Worm (Caenorhabditis elegans) whole organism, L4 larva: Measurements from ENCODE around the gene F58F12.2.

Source experiments
- F10B5.3 ChIP-seq: sonication (generic microtip); optimal IDR thresholded peaks from 2 replicates; lab custom pipeline; 2016; ENCODE audit warnings: mild to moderate bottlenecking, missing genetic modification characterization, missing compliant biosample characterization
- F26F4.8 ChIP-seq: fragments of 200-800 bp; sonication (Bioruptor generic); conservative IDR thresholded peaks from 2 replicates; pipeline ENCODE4 v1.3.6; 2022; ENCODE audit warnings: missing genetic modification characterization, missing compliant biosample characterization
- F37D6.2 ChIP-seq: sonication (generic microtip); optimal IDR thresholded peaks from 2 replicates; lab custom pipeline; 2016; ENCODE audit warnings: mild to moderate bottlenecking, missing genetic modification characterization, missing compliant biosample characterization
- F49E8.2 ChIP-seq: sonication (generic microtip); optimal IDR thresholded peaks from 2 replicates; lab custom pipeline; 2016; ENCODE audit warnings: missing compliant biosample characterization, mild to moderate bottlenecking, missing genetic modification characterization, borderline replicate concordance
- R02D3.7 ChIP-seq: fragments of 150-350 bp; sonication (generic microtip); optimal IDR thresholded peaks from 3 replicates; lab custom pipeline; 2014; ENCODE audit warnings: missing biosample characterization, missing genetic modification characterization
- T20F7.1 ChIP-seq: fragments of 200-800 bp; sonication (Bioruptor generic); optimal IDR thresholded peaks from 2 replicates; lab custom pipeline; 2018; ENCODE audit warnings: mild to moderate bottlenecking, missing genetic modification characterization, missing compliant biosample characterization
- Y48G9A.11 ChIP-seq: fragments of 200-800 bp; sonication (Bioruptor generic); IDR thresholded peaks from 2 replicates; pipeline ENCODE4 v1.3.6; 2022; ENCODE audit warnings: missing genetic modification reagents, missing genetic modification characterization, missing compliant biosample characterization
- Y5F2A.4 ChIP-seq: fragments of 200-800 bp; sonication (Bioruptor generic); optimal IDR thresholded peaks from 2 replicates; lab custom pipeline; 2018; ENCODE audit warnings: mild to moderate bottlenecking, missing genetic modification characterization, missing compliant biosample characterization
- Y75B8A.6 ChIP-seq: fragments of 200-800 bp; sonication (Bioruptor generic); IDR thresholded peaks from 2 replicates; pipeline ENCODE4 v1.3.6; 2022; ENCODE audit warnings: missing genetic modification reagents, missing genetic modification characterization, missing compliant biosample characterization
- ZK337.2 ChIP-seq: fragments of 200-800 bp; sonication (Bioruptor generic); IDR thresholded peaks from 2 replicates; pipeline ENCODE4 v1.3.6; 2022; ENCODE audit warnings: missing genetic modification reagents, missing genetic modification characterization, missing compliant biosample characterization
- ama-1 ChIP-seq: fragments of 150-350 bp; optimal IDR thresholded peaks from 2 replicates; lab custom pipeline; 2014; ENCODE audit warnings: inconsistent platforms, mixed read lengths
- ceh-20 ChIP-seq: fragments of 200-800 bp; sonication (Bioruptor generic); IDR thresholded peaks from 2 replicates; pipeline ENCODE4 v1.3.6; 2022; ENCODE audit warnings: missing genetic modification reagents, missing genetic modification characterization, missing compliant biosample characterization
- ces-1 ChIP-seq: fragments of 150-350 bp; sonication (generic microtip); optimal IDR thresholded peaks from 4 replicates; lab custom pipeline; 2014; ENCODE audit warnings: missing biosample characterization, missing genetic modification reagents, missing genetic modification characterization
- cey-2 ChIP-seq: sonication (generic microtip); optimal IDR thresholded peaks from 3 replicates; lab custom pipeline; 2017; ENCODE audit warnings: missing genetic modification characterization, mild to moderate bottlenecking, missing compliant biosample characterization, antibody characterized with exemption, borderline replicate concordance; ENCODE audit not compliant: insufficient read depth
- ctbp-1 ChIP-seq: fragments of 200-800 bp; sonication (Bioruptor generic); IDR thresholded peaks from 2 replicates; pipeline ENCODE4 v1.3.6; 2022; ENCODE audit warnings: missing genetic modification reagents, missing genetic modification characterization, missing compliant biosample characterization
- daf-16 ChIP-seq, 3 experiments: sonication (generic microtip); optimal IDR thresholded peaks; 2 replicates each; lab custom pipeline; 2016 to 2017; ENCODE audit warnings: missing genetic modification characterization in 3 of 3, missing genetic modification reagents in 3 of 3, mild to moderate bottlenecking in 2 of 3, missing compliant biosample characterization in 2 of 3, missing biosample characterization in 1 of 3, moderate library complexity in 1 of 3
- daf-8 ChIP-seq: fragments of 200-800 bp; sonication (Bioruptor generic); IDR thresholded peaks from 2 replicates; pipeline ENCODE4 v1.3.6; 2022; ENCODE audit warnings: missing genetic modification characterization, missing compliant biosample characterization
- dmd-6 ChIP-seq: fragments of 200-800 bp; sonication (Bioruptor generic); IDR thresholded peaks from 2 replicates; pipeline ENCODE4 v1.3.6; 2022; ENCODE audit warnings: missing genetic modification reagents, missing genetic modification characterization, missing compliant biosample characterization
- egl-43 ChIP-seq: fragments of 200-800 bp; sonication (Bioruptor generic); IDR thresholded peaks from 2 replicates; pipeline ENCODE4 v1.3.6; 2022; ENCODE audit warnings: missing genetic modification reagents, missing genetic modification characterization, missing compliant biosample characterization
- fos-1 ChIP-seq: fragments of 150-350 bp; optimal IDR thresholded peaks from 2 replicates; lab custom pipeline; 2014; ENCODE audit warnings: missing biosample characterization, missing genetic modification characterization
- gei-8 ChIP-seq: fragments of 200-800 bp; sonication (Bioruptor generic); optimal IDR thresholded peaks from 2 replicates; lab custom pipeline; 2018; ENCODE audit warnings: mild to moderate bottlenecking, missing genetic modification characterization, missing compliant biosample characterization
- hif-1 ChIP-seq, 2 experiments: sonication (generic microtip); optimal IDR thresholded peaks; 2 replicates each; lab custom pipeline; 2016 to 2017; ENCODE audit warnings: missing compliant biosample characterization in 2 of 2, missing genetic modification characterization in 2 of 2, missing genetic modification reagents in 2 of 2, missing genotype in 2 of 2, mild to moderate bottlenecking in 1 of 2
- hlh-30 ChIP-seq: sonication (generic microtip); optimal IDR thresholded peaks from 2 replicates; lab custom pipeline; 2017; ENCODE audit warnings: antibody characterized with exemption, mild to moderate bottlenecking, missing genetic modification characterization, missing compliant biosample characterization; ENCODE audit not compliant: insufficient read depth
- lim-7 ChIP-seq: fragments of 200-800 bp; sonication (Bioruptor generic); IDR thresholded peaks from 2 replicates; pipeline ENCODE4 v1.3.6; 2022; ENCODE audit warnings: missing genetic modification characterization, missing compliant biosample characterization
- lin-13 ChIP-seq: fragments of 150-350 bp; optimal IDR thresholded peaks from 2 replicates; lab custom pipeline; 2014; ENCODE audit warnings: missing biosample characterization, missing genetic modification reagents, missing genetic modification characterization
- lin-38 ChIP-seq: fragments of 200-800 bp; sonication (Bioruptor generic); IDR thresholded peaks from 2 replicates; pipeline ENCODE4 v1.3.6; 2022; ENCODE audit warnings: missing genetic modification reagents, missing genetic modification characterization, missing compliant biosample characterization
- lir-3 ChIP-seq: sonication (generic microtip); optimal IDR thresholded peaks from 2 replicates; lab custom pipeline; 2016; ENCODE audit warnings: mild to moderate bottlenecking, missing genetic modification characterization, missing compliant biosample characterization
- lsy-2 ChIP-seq, 2 experiments: fragments of 150-350 bp in 1 of 2; sonication (generic microtip) in 1 of 2; optimal IDR thresholded peaks; 2 replicates each; lab custom pipeline; 2014 to 2017; ENCODE audit warnings: missing biosample characterization in 2 of 2, missing genetic modification characterization in 2 of 2
- madf-9 ChIP-seq: fragments of 200-800 bp; sonication (Bioruptor generic); conservative IDR thresholded peaks from 2 replicates; pipeline ENCODE4 v1.3.6; 2022; ENCODE audit warnings: missing genetic modification reagents, missing genetic modification characterization, missing compliant biosample characterization
- mes-2 ChIP-seq: sonication (generic microtip); optimal IDR thresholded peaks from 2 replicates; lab custom pipeline; 2016; ENCODE audit warnings: missing genotype, mild to moderate bottlenecking, missing genetic modification characterization, missing compliant biosample characterization; ENCODE audit not compliant: poor library complexity, severe bottlenecking
- mxl-2 ChIP-seq: fragments of 200-800 bp; sonication (Bioruptor generic); conservative IDR thresholded peaks from 2 replicates; pipeline ENCODE4 v1.3.6; 2022; ENCODE audit warnings: missing genetic modification reagents, missing genetic modification characterization, missing compliant biosample characterization
- mxl-3 ChIP-seq: fragments of 200-800 bp; sonication (Bioruptor generic); optimal IDR thresholded peaks from 2 replicates; lab custom pipeline; 2018; ENCODE audit warnings: mild to moderate bottlenecking, missing genetic modification characterization, missing compliant biosample characterization
- nhr-102 ChIP-seq: sonication (generic microtip); optimal IDR thresholded peaks from 2 replicates; lab custom pipeline; 2016; ENCODE audit warnings: mild to moderate bottlenecking, missing genetic modification characterization, moderate library complexity, missing compliant biosample characterization
- nhr-11 ChIP-seq: fragments of 150-350 bp; optimal IDR thresholded peaks from 2 replicates; lab custom pipeline; 2014; ENCODE audit warnings: missing biosample characterization, missing genetic modification characterization
- nhr-111 ChIP-seq: fragments of 200-800 bp; sonication (Bioruptor generic); optimal IDR thresholded peaks from 2 replicates; lab custom pipeline; 2018; ENCODE audit warnings: mild to moderate bottlenecking, missing genetic modification characterization, missing compliant biosample characterization
- nhr-237 ChIP-seq: sonication (generic microtip); optimal IDR thresholded peaks from 2 replicates; lab custom pipeline; 2017; ENCODE audit warnings: missing biosample characterization, missing genetic modification characterization
- nhr-25 ChIP-seq: sonication (generic microtip); optimal IDR thresholded peaks from 2 replicates; lab custom pipeline; 2017; ENCODE audit warnings: missing genetic modification characterization, mild to moderate bottlenecking, missing compliant biosample characterization, antibody characterized with exemption, moderate library complexity, borderline replicate concordance; ENCODE audit not compliant: insufficient read depth
- nhr-76 ChIP-seq: fragments of 150-350 bp; optimal IDR thresholded peaks from 2 replicates; lab custom pipeline; 2014; ENCODE audit warnings: missing biosample characterization, missing genetic modification characterization
- nhr-77 ChIP-seq: fragments of 150-350 bp; optimal IDR thresholded peaks from 2 replicates; lab custom pipeline; 2014; ENCODE audit warnings: missing biosample characterization, missing genetic modification characterization
- pha-4 ChIP-seq, 2 experiments: fragments of 150-350 bp in 1 of 2; fragments of 200-800 bp in 1 of 2; sonication (Bioruptor generic) in 1 of 2; IDR thresholded peaks in 1 of 2; optimal IDR thresholded peaks in 1 of 2; 2 replicates each; pipeline versions ENCODE4 v1.3.6 to Lab custom; 2014 to 2022; ENCODE audit warnings: missing genetic modification characterization in 2 of 2, missing genetic modification reagents in 2 of 2, missing biosample characterization in 1 of 2, missing compliant biosample characterization in 1 of 2
- php-3 ChIP-seq: fragments of 200-800 bp; sonication (Bioruptor generic); IDR thresholded peaks from 2 replicates; pipeline ENCODE4 v1.3.6; 2022; ENCODE audit warnings: missing genetic modification reagents, missing genetic modification characterization, missing compliant biosample characterization
- set-16 ChIP-seq: fragments of 200-800 bp; sonication (Bioruptor generic); IDR thresholded peaks from 2 replicates; pipeline ENCODE4 v1.3.6; 2022; ENCODE audit warnings: missing genetic modification reagents, missing genetic modification characterization, missing compliant biosample characterization
- skn-1 ChIP-seq: fragments of 150-350 bp; optimal IDR thresholded peaks from 2 replicates; lab custom pipeline; 2014; ENCODE audit warnings: missing biosample characterization, missing genetic modification characterization
- unc-39 ChIP-seq: sonication (generic microtip); optimal IDR thresholded peaks from 2 replicates; lab custom pipeline; 2017; ENCODE audit warnings: missing biosample characterization, missing genetic modification characterization
- zag-1 ChIP-seq: fragments of 150-350 bp; optimal IDR thresholded peaks from 2 replicates; lab custom pipeline; 2014; ENCODE audit warnings: missing biosample characterization, missing genetic modification characterization

Gene F58F12.2

DNA sequence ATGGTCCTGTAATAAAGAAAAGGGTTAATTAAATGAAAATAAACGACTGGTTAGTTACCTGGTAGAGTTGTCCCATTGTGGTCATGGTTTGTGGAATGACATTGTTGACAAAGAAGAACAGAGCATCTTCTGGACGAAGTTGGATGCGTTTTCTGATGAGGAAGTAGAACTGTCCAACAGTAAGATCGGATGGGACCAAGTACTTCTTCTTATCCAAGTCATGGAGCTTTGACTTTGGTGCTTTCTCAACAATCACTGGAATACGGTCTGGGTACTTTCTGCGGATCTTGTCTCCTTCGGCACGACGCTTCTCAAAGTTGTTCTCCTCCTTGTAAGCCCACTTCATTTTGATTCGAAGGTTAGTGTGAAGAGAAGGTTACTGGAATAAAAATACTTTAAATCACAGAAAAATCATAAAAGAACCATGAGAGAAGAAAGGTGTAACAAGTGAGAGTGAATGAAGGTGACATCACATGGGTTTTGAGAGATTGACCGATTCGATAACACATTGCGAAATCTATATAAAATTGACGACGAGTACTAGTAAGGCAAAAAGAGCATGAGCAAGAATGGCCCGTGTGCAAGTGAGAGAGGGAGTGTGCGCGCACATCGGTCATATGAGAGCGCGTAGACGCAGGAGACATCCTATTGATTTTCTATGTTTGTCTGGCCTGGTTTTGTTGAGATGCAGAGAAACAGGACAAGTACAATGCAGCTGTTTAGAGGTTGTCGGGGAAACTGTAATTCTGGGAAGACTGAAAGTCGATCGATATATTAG, 40.3 kb downstream of the F58F12.2 start, which contains the start of gene lgg-1 (continued):
- TF ChIP-seq F26F4.8 (no peak), madf-9 (GFP tag; lab: Robert Waterston, UW) (peak; percentile 2; the same call in 1 of the 2 replicates), unc-39 (no peak), mxl-3 (peak; percentile 1), F10B5.3 (tag; lab: Kevin White, UChicago) (no peak), nhr-25 (no peak), lin-13 (GFP tag; lab: Kevin White, UChicago) (no peak), gei-8 (GFP tag; lab: Kevin White, UChicago) (peak; percentile 34), R02D3.7 (tag; lab: Kevin White, UChicago) (no peak), nhr-237 (tag; lab: Kevin White, UChicago) (no peak), T20F7.1 (no peak), mes-2 (tag; lab: Kevin White, UChicago) (peak; percentile 41), Y5F2A.4 (GFP tag; lab: Kevin White, UChicago) (no peak), daf-8 (no peak), set-16 (GFP tag; lab: Robert Waterston, UW) (no peak), cey-2 (tag; lab: Kevin White, UChicago) (no peak), F37D6.2 (tag; lab: Kevin White, UChicago) (peak; percentile 36), F49E8.2 (tag; lab: Kevin White, UChicago) (no peak), Y48G9A.11 (GFP tag; lab: Robert Waterston, UW) (no peak), ceh-20 (GFP tag; lab: Robert Waterston, UW) (peak; percentile 60; the same call in 1 of the 2 replicates), zag-1 (tag; lab: Kevin White, UChicago) (no peak), daf-16 (GFP tag; optimal IDR thresholded peaks at IDR 0.05; lab: Kevin White, UChicago) (no peak), daf-16 (tag; optimal IDR thresholded peaks at IDR 0.05; lab: Kevin White, UChicago) (peak; percentile 44), lin-38 (GFP tag; lab: Robert Waterston, UW) (peak; percentile 39), pha-4 (GFP tag; IDR thresholded peaks at IDR 0.05; lab: Robert Waterston, UW) (peak; percentile 67; the same call in 1 of the 2 replicates), pha-4 (tag; optimal IDR thresholded peaks at IDR 0.05; lab: Kevin White, UChicago) (no peak), nhr-77 (tag; lab: Kevin White, UChicago) (peak; percentile 33), egl-43 (peak; percentile 75), nhr-111 (no peak), lir-3 (tag; lab: Kevin White, UChicago) (no peak)

DNA sequence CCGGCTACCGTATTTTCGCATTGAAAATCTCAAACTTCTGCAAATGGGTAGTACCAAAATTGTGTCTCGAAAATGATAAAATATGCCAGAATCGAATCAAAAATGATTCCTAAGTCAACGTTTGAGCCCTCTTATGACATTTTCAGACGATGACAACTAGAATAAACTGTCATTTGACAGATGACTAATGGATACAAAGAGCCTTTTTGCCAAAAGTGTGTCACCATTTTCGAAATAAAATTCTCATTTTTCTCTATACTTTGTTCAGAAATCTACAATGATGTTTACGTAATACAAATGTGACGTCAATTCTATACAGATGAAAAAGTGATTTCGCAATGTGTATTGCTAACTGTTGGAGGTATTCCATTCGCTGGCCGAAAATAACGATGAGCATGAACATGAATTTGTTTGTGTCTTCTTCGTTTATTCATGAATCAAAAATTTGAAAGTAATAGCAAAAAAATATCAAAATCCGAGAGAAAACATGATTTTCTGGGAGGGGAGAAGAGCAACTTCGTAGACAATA, 41.2 kb downstream of the F58F12.2 start:
- TF ChIP-seq hif-1 (tag; optimal IDR thresholded peaks at IDR 0.05; lab: Kevin White, UChicago) (peak in 1 of 2 experiments; percentile 56), lim-7 (GFP tag; lab: Robert Waterston, UW) (peak; percentile 53; the same call in 1 of the 2 replicates), ces-1 (GFP tag; lab: Kevin White, UChicago) (no peak), ama-1 (lab: Kevin White, UChicago) (peak; percentile 93), lsy-2 (tag; optimal IDR thresholded peaks at IDR 0.05; lab: Kevin White, UChicago) (peak; percentile 70 to 72), fos-1 (no peak), skn-1 (tag; lab: Kevin White, UChicago) (no peak), hlh-30 (tag; lab: Kevin White, UChicago) (peak; percentile 61), F37D6.2 (tag; lab: Kevin White, UChicago) (peak; percentile 20), nhr-11 (peak; percentile 74), ctbp-1 (peak; percentile 74), nhr-76 (tag; lab: Kevin White, UChicago) (peak; percentile 19), lir-3 (tag; lab: Kevin White, UChicago) (no peak), mxl-2 (GFP tag; lab: Robert Waterston, UW) (no peak), zag-1 (tag; lab: Kevin White, UChicago) (no peak), mes-2 (tag; lab: Kevin White, UChicago) (peak; percentile 47), Y75B8A.6 (GFP tag; lab: Robert Waterston, UW) (peak; percentile 54; the same call in 1 of the 2 replicates), php-3 (GFP tag; lab: Robert Waterston, UW) (peak; percentile 74), F49E8.2 (tag; lab: Kevin White, UChicago) (no peak), nhr-102 (peak; percentile 76), Y5F2A.4 (GFP tag; lab: Kevin White, UChicago) (peak; percentile 57), dmd-6 (GFP tag; lab: Robert Waterston, UW) (peak; percentile 47; the same call in 1 of the 2 replicates), ZK337.2 (0 out of 2 replicates have a peak, but pooled peaks have one; percentile 21)
